Fruit fly (Drosophila melanogaster) whole organism, embryonic: Measurements from ENCODE around the gene CG14034.

ENCODE experiments used
- Abd-B ChIP-seq: fragments of 200-800 bp; sonication (Bioruptor generic); optimal IDR thresholded peaks from 2 replicates; lab custom pipeline; 2018; ENCODE audit warnings: missing biosample characterization, mild to moderate bottlenecking, missing genetic modification characterization, moderate library complexity
- Blimp-1 ChIP-seq: fragments of 200-800 bp; sonication (Bioruptor generic); optimal IDR thresholded peaks from 3 replicates; lab custom pipeline; 2018; ENCODE audit warnings: missing biosample characterization, missing genetic modification characterization, mild to moderate bottlenecking, moderate library complexity, missing genetic modification reagents
- CG10209 ChIP-seq: fragments of 200-800 bp; sonication (Bioruptor generic); optimal IDR thresholded peaks from 3 replicates; lab custom pipeline; 2017; ENCODE audit warnings: missing biosample characterization, mild to moderate bottlenecking, missing genetic modification characterization, missing genetic modification reagents
- CG10565 ChIP-seq: fragments of 200-800 bp; sonication (Bioruptor generic); optimal IDR thresholded peaks from 3 replicates; lab custom pipeline; 2016; ENCODE audit warnings: missing biosample characterization, mild to moderate bottlenecking, missing genetic modification characterization
- CG11504 ChIP-seq: fragments of 200-800 bp; sonication (Bioruptor generic); optimal IDR thresholded peaks from 3 replicates; lab custom pipeline; 2019; ENCODE audit warnings: missing biosample characterization, mild to moderate bottlenecking, missing genetic modification characterization, moderate library complexity
- CG12391 ChIP-seq: fragments of 200-800 bp; sonication (Bioruptor generic); optimal IDR thresholded peaks from 3 replicates; lab custom pipeline; 2018; ENCODE audit warnings: missing biosample characterization, mild to moderate bottlenecking, missing genetic modification characterization, moderate library complexity
- CG15601 ChIP-seq: fragments of 200-800 bp; sonication (Bioruptor generic); optimal IDR thresholded peaks from 3 replicates; lab custom pipeline; 2019; ENCODE audit warnings: missing biosample characterization, mild to moderate bottlenecking, missing genetic modification characterization, moderate library complexity
- CG16863 ChIP-seq: fragments of 200-800 bp; sonication (Bioruptor generic); optimal IDR thresholded peaks from 3 replicates; lab custom pipeline; 2016; ENCODE audit warnings: missing biosample characterization, missing genetic modification characterization
- CG17361 ChIP-seq: fragments of 200-800 bp; sonication (Bioruptor generic); IDR thresholded peaks from 3 replicates; pipeline ENCODE4 v1.3.6; 2022; ENCODE audit warnings: missing biosample characterization, missing genetic modification characterization
- CG17829 ChIP-seq: fragments of 200-800 bp; optimal IDR thresholded peaks from 2 replicates; lab custom pipeline; 2019; ENCODE audit warnings: missing biosample characterization, mild to moderate bottlenecking, missing genetic modification characterization, moderate library complexity
- CG2678 ChIP-seq: fragments of 200-800 bp; sonication (Bioruptor generic); optimal IDR thresholded peaks from 3 replicates; lab custom pipeline; 2019; ENCODE audit warnings: missing biosample characterization, mild to moderate bottlenecking, missing genetic modification characterization, moderate library complexity
- CG2875 ChIP-seq: fragments of 200-800 bp; sonication (Bioruptor generic); optimal IDR thresholded peaks from 2 replicates; lab custom pipeline; 2017; ENCODE audit warnings: missing biosample characterization, mild to moderate bottlenecking, missing genetic modification characterization, missing genetic modification reagents
- CG30403 ChIP-seq: fragments of 200-800 bp; sonication (Bioruptor generic); optimal IDR thresholded peaks from 3 replicates; lab custom pipeline; 2016; ENCODE audit warnings: missing biosample characterization, missing genetic modification characterization
- CG30431 ChIP-seq: fragments of 200-800 bp; sonication (Bioruptor generic); optimal IDR thresholded peaks from 2 replicates; lab custom pipeline; 2017; ENCODE audit warnings: missing biosample characterization, missing genetic modification characterization
- CG4707 ChIP-seq: fragments of 200-800 bp; sonication (Bioruptor generic); optimal IDR thresholded peaks from 2 replicates; lab custom pipeline; 2018; ENCODE audit warnings: missing biosample characterization, mild to moderate bottlenecking, missing genetic modification characterization, moderate library complexity
- CG4820 ChIP-seq: fragments of 200-800 bp; sonication (Bioruptor generic); optimal IDR thresholded peaks from 3 replicates; lab custom pipeline; 2016; ENCODE audit warnings: missing biosample characterization, missing genetic modification characterization
- CG6254 ChIP-seq: fragments of 200-800 bp; sonication (Bioruptor generic); optimal IDR thresholded peaks from 3 replicates; lab custom pipeline; 2017; ENCODE audit warnings: mild to moderate bottlenecking, missing biosample characterization, missing genetic modification reagents, missing genetic modification characterization
- CG6813 ChIP-seq: fragments of 200-800 bp; sonication (Bioruptor generic); optimal IDR thresholded peaks from 2 replicates; lab custom pipeline; 2017; ENCODE audit warnings: missing biosample characterization, missing genetic modification characterization, mild to moderate bottlenecking, moderate library complexity, missing genetic modification reagents
- CG7745 ChIP-seq: fragments of 200-800 bp; sonication (Bioruptor generic); optimal IDR thresholded peaks from 2 replicates; lab custom pipeline; 2018; ENCODE audit warnings: missing biosample characterization, mild to moderate bottlenecking, missing genetic modification characterization, moderate library complexity
- D19A ChIP-seq: fragments of 200-800 bp; optimal IDR thresholded peaks from 3 replicates; lab custom pipeline; 2019; ENCODE audit warnings: missing biosample characterization, mild to moderate bottlenecking, missing genetic modification characterization, moderate library complexity
- Dek ChIP-seq: fragments of 200-800 bp; sonication (Bioruptor generic); optimal IDR thresholded peaks from 3 replicates; lab custom pipeline; 2019; ENCODE audit warnings: missing biosample characterization, mild to moderate bottlenecking, missing genetic modification characterization, moderate library complexity
- E2f1 ChIP-seq: fragments of 200-800 bp; sonication (Bioruptor generic); IDR thresholded peaks from 2 replicates; pipeline ENCODE4 v1.3.6; 2022; ENCODE audit warnings: missing biosample characterization, missing genetic modification characterization
- E2f2 ChIP-seq: fragments of 200-800 bp; sonication (Bioruptor generic); IDR thresholded peaks from 2 replicates; pipeline ENCODE4 v1.3.6; 2022; ENCODE audit warnings: missing biosample characterization, missing genetic modification characterization
- Ets97D ChIP-seq: fragments of 200-800 bp; sonication (Bioruptor generic); optimal IDR thresholded peaks from 3 replicates; lab custom pipeline; 2016; ENCODE audit warnings: missing biosample characterization, missing genetic modification characterization
- Fer3 ChIP-seq: fragments of 200-800 bp; sonication (Bioruptor generic); optimal IDR thresholded peaks from 2 replicates; lab custom pipeline; 2018; ENCODE audit warnings: missing biosample characterization, mild to moderate bottlenecking, missing genetic modification characterization, moderate library complexity
- H15 ChIP-seq: fragments of 200-800 bp; sonication (Bioruptor generic); IDR thresholded peaks from 3 replicates; pipeline ENCODE4 v1.3.6; 2022; ENCODE audit warnings: missing biosample characterization, missing genetic modification characterization
- Hand ChIP-seq: fragments of 200-800 bp; sonication (Bioruptor generic); optimal IDR thresholded peaks from 2 replicates; lab custom pipeline; 2017; ENCODE audit warnings: mild to moderate bottlenecking, missing biosample characterization, missing genetic modification reagents, missing genetic modification characterization
- HmgD ChIP-seq: fragments of 200-800 bp; sonication (Bioruptor generic); optimal IDR thresholded peaks from 3 replicates; lab custom pipeline; 2016; ENCODE audit warnings: missing biosample characterization, missing genetic modification characterization
- Hsf ChIP-seq: fragments of 200-800 bp; sonication (Bioruptor generic); optimal IDR thresholded peaks from 3 replicates; lab custom pipeline; 2016; ENCODE audit warnings: missing biosample characterization, missing genetic modification characterization
- Opbp ChIP-seq: fragments of 200-800 bp; sonication (Bioruptor generic); IDR thresholded peaks from 3 replicates; pipeline ENCODE4 v1.3.6; 2022; ENCODE audit warnings: missing biosample characterization, missing genetic modification characterization; ENCODE audit not compliant: partially characterized antibody
- Rfx ChIP-seq: fragments of 200-800 bp; sonication (Bioruptor generic); IDR thresholded peaks from 2 replicates; pipeline ENCODE4 v1.3.6; 2022; ENCODE audit warnings: missing biosample characterization, missing genetic modification characterization
- Six4 ChIP-seq: fragments of 200-800 bp; sonication (Bioruptor generic); optimal IDR thresholded peaks from 2 replicates; lab custom pipeline; 2016; ENCODE audit warnings: missing biosample characterization, missing genetic modification characterization
- ab ChIP-seq: fragments of 200-800 bp; sonication (Bioruptor generic); optimal IDR thresholded peaks from 2 replicates; lab custom pipeline; 2016; ENCODE audit warnings: missing biosample characterization, missing genetic modification characterization
- bsh ChIP-seq, 2 experiments: fragments of 200-800 bp; sonication (Bioruptor generic); optimal IDR thresholded peaks; 2 replicates each; lab custom pipeline; 2017 to 2018; ENCODE audit warnings: mild to moderate bottlenecking in 2 of 2, missing biosample characterization in 2 of 2, missing genetic modification characterization in 2 of 2, moderate library complexity in 1 of 2
- cato ChIP-seq: fragments of 200-800 bp; sonication (Bioruptor generic); optimal IDR thresholded peaks from 2 replicates; lab custom pipeline; 2016; ENCODE audit warnings: missing biosample characterization, missing genetic modification characterization, borderline replicate concordance
- dpn ChIP-seq, 2 experiments: fragments of 200-800 bp; sonication (Bioruptor generic); optimal IDR thresholded peaks; 3 replicates each; lab custom pipeline; 2016; ENCODE audit warnings: missing biosample characterization in 2 of 2, missing genetic modification characterization in 2 of 2
- fd3F ChIP-seq: fragments of 200-800 bp; sonication (Bioruptor generic); optimal IDR thresholded peaks from 2 replicates; lab custom pipeline; 2018; ENCODE audit warnings: missing biosample characterization, mild to moderate bottlenecking, missing genetic modification characterization, moderate library complexity
- kni ChIP-seq: fragments of 200-800 bp; sonication (Bioruptor generic); optimal IDR thresholded peaks from 3 replicates; lab custom pipeline; 2017; ENCODE audit warnings: mild to moderate bottlenecking, missing biosample characterization, missing genetic modification reagents, missing genetic modification characterization
- lola ChIP-seq, 3 experiments: fragments of >200 bp in 2 of 3; fragments of 200-800 bp in 1 of 3; sonication (Bioruptor generic) in 1 of 3; optimal IDR thresholded peaks; 2 replicates each; lab custom pipeline; 2017 to 2019; ENCODE audit warnings: missing biosample characterization in 3 of 3, missing genetic modification characterization in 3 of 3, mild to moderate bottlenecking in 1 of 3, moderate library complexity in 1 of 3
- org-1 ChIP-seq: fragments of 200-800 bp; sonication (Bioruptor generic); optimal IDR thresholded peaks from 2 replicates; lab custom pipeline; 2017; ENCODE audit warnings: missing biosample characterization, missing genetic modification characterization
- otp ChIP-seq: fragments of 200-800 bp; sonication (Bioruptor generic); IDR thresholded peaks from 3 replicates; pipeline ENCODE4, ENCODE4 v1.3.6; 2022; ENCODE audit warnings: missing biosample characterization, missing genetic modification characterization
- phol ChIP-seq: fragments of 200-800 bp; sonication (Bioruptor generic); optimal IDR thresholded peaks from 3 replicates; lab custom pipeline; 2018; ENCODE audit warnings: missing biosample characterization, mild to moderate bottlenecking, missing genetic modification characterization, moderate library complexity
- pros ChIP-seq: fragments of 200-800 bp; sonication (Bioruptor generic); optimal IDR thresholded peaks from 3 replicates; lab custom pipeline; 2019; ENCODE audit warnings: missing biosample characterization, mild to moderate bottlenecking, missing genetic modification characterization, moderate library complexity
- rib ChIP-seq: fragments of 200-800 bp; sonication (Bioruptor generic); IDR thresholded peaks from 2 replicates; pipeline ENCODE4 v1.3.6; 2022; ENCODE audit warnings: missing biosample characterization, missing genetic modification characterization
- sisA ChIP-seq: fragments of 200-800 bp; sonication (Bioruptor generic); IDR thresholded peaks from 2 replicates; pipeline ENCODE4 v1.3.6; 2022; ENCODE audit warnings: missing biosample characterization, missing genetic modification characterization
- ssp ChIP-seq: fragments of 200-800 bp; sonication (Bioruptor generic); IDR thresholded peaks from 2 replicates; pipeline ENCODE4 v1.3.6; 2022; ENCODE audit warnings: missing biosample characterization, missing genetic modification characterization
- tgo ChIP-seq: fragments of 200-800 bp; sonication (Bioruptor generic); IDR thresholded peaks from 3 replicates; pipeline ENCODE4 v1.3.6; 2022; ENCODE audit warnings: missing biosample characterization, missing genetic modification characterization

The CG14034 gene

DNA sequence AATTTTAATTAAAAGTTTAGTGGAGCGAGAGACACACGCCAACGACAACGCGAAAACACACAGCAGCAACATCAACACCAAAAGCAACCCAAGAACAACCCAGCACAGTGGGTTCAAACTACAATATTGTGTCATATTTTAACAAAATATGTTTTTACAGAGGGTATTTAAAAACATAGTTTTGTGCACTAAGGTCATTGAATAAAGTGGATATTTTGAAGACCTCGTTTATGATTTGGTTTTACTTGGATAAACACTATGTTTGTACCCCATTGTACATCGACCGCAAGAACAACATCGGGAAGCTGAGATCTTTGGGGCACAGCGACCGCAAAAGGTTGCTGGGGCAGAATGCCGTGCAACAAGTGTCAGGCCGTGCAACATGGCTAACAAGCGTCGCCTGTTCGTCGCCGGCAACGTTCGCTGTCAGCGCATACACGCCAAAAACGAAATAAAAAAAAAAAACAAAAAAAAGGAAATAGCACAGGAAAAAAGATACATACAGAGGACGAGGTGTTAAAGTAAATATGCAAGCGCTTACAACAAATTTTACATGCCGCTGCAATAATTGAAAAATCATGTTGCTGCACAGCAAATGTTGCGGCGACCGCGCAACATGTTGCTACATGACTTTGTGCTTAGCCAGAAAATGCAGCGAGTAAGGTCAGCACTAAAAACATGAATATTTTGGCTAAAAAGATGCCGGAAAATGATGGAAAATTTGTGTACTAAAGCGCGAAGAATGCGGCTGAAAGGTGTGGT, 45.1 kb upstream of the CG14034 start:
- TF ChIP-seq CG4707 (GFP tag; lab: Kevin White, UChicago), result peak; percentile 39
- no peak for TF ChIP-seq CG7745 (tag; lab: Kevin White, UChicago)
- TF ChIP-seq E2f1 (GFP tag; lab: Robert Waterston, UW), result 0 out of 2 replicates have a peak, but pooled peaks have one; percentile 29
- peak; percentile 1 for TF ChIP-seq org-1 (GFP tag; lab: Kevin White, UChicago)
- peak; percentile 10 for TF ChIP-seq CG30403 (GFP tag; lab: Kevin White, UChicago)
- peak; percentile 23 for TF ChIP-seq CG30431 (GFP tag; lab: Kevin White, UChicago)
- TF ChIP-seq ab (GFP tag; lab: Kevin White, UChicago), result no peak
- peak; percentile 92 for TF ChIP-seq CG11504 (tag; lab: Kevin White, UChicago)
- peak; percentile 18 for TF ChIP-seq CG12391 (tag; lab: Kevin White, UChicago)
- TF ChIP-seq CG2875, result peak; percentile 30
- no peak for TF ChIP-seq Six4
- TF ChIP-seq Rfx (GFP tag; lab: Robert Waterston, UW), result 0 out of 2 replicates have a peak, but pooled peaks have one; percentile 17
- no peak for TF ChIP-seq H15 (GFP tag; lab: Robert Waterston, UW)
- no peak for TF ChIP-seq Ets97D (GFP tag; lab: Kevin White, UChicago)
- TF ChIP-seq CG17361 (GFP tag; lab: Robert Waterston, UW), result peak; percentile 52; the same call in 1 of the 3 replicates
- peak; percentile 22 for TF ChIP-seq CG16863 (GFP tag; lab: Kevin White, UChicago)
- no peak for TF ChIP-seq pros (GFP tag; lab: Kevin White, UChicago)
- TF ChIP-seq CG17829 (tag; lab: Kevin White, UChicago), result peak; percentile 30
- TF ChIP-seq Fer3, result peak; percentile 13
- peak; percentile 53 for TF ChIP-seq phol
- no peak for TF ChIP-seq CG10565 (GFP tag; lab: Kevin White, UChicago)
- TF ChIP-seq Dek (tag; lab: Kevin White, UChicago), result no peak
- TF ChIP-seq cato (GFP tag; lab: Kevin White, UChicago), result no peak
- TF ChIP-seq Hand (GFP tag; lab: Kevin White, UChicago), result no peak
- peak; percentile 34 for TF ChIP-seq CG4820 (GFP tag; lab: Kevin White, UChicago)
- TF ChIP-seq dpn (GFP tag; optimal IDR thresholded peaks at IDR 0.05; lab: Kevin White, UChicago), result peak in 1 of 2 experiments; percentile 20
- TF ChIP-seq CG10209 (GFP tag; lab: Kevin White, UChicago), result peak; percentile 46
- no peak for TF ChIP-seq rib (GFP tag; lab: Robert Waterston, UW)
- no peak for TF ChIP-seq Abd-B
- TF ChIP-seq E2f2 (GFP tag; lab: Robert Waterston, UW), result 0 out of 2 replicates have a peak, but pooled peaks have one; percentile 27
- no peak for TF ChIP-seq kni (GFP tag; lab: Kevin White, UChicago)
- peak; percentile 30 for TF ChIP-seq CG6254
- TF ChIP-seq sisA (GFP tag; lab: Robert Waterston, UW), result no peak
- peak; percentile 60; the same call in 1 of the 3 replicates for TF ChIP-seq otp (GFP tag; lab: Robert Waterston, UW)
- TF ChIP-seq fd3F (GFP tag; lab: Kevin White, UChicago), result no peak
- TF ChIP-seq lola (GFP tag; optimal IDR thresholded peaks at IDR 0.05; lab: Kevin White, UChicago), result peak in 1 of 3 experiments; percentile 66
- TF ChIP-seq CG6813 (GFP tag; lab: Kevin White, UChicago), result peak; percentile 33
- peak; percentile 19 for TF ChIP-seq D19A (tag; lab: Kevin White, UChicago)
- TF ChIP-seq tgo (GFP tag; lab: Robert Waterston, UW), result 0 out of 3 replicates have a peak, but pooled peaks have one; percentile 19
- TF ChIP-seq Hsf, result peak; percentile 31
- peak; percentile 59 for TF ChIP-seq Blimp-1 (GFP tag; lab: Kevin White, UChicago)
- TF ChIP-seq Opbp (GFP tag; lab: Robert Waterston, UW), result no peak
- no peak for TF ChIP-seq ssp
- TF ChIP-seq HmgD (GFP tag; lab: Kevin White, UChicago), result no peak
- TF ChIP-seq CG2678 (tag; lab: Kevin White, UChicago), result peak; percentile 52
- TF ChIP-seq bsh (GFP tag; optimal IDR thresholded peaks at IDR 0.05; lab: Kevin White, UChicago), result peak; percentile 66 to 75
- TF ChIP-seq CG15601, result peak; percentile 27
